Fruit fly (Drosophila melanogaster): ENCODE measurements around the gene BBS8.
A peak's percentile ranks its signal among the peaks of the same experiment; 100 is the strongest.

BBS8 gene

DNA sequence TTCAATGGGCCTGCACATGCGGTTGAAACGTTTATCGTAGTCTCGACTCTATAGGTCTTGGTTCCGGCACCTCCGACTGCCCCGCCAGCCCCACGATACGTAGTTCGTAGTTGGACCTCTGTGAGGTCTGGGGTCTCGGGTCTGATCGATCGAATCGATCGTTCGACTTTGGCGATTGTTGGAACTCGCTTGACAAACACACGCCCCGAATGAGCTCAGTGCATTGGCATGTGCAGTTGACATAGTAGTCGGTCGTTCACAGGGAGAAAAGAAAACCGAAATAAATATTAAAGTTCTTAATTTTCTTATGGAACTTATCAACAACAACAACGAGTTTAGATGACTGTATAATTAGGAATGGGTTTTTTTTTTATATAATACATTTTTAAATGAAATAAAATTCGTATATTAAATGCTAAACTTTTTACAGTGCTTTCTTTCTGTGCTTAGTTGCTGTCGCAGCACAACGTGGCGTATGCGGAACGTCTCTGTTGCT is 12.7 kb downstream of the BBS8 start (continued):
- TF ChIP-seq Six4 (GFP tag; optimal IDR thresholded peaks at IDR 0.05), result no peak
- TF ChIP-seq CG6689 (GFP tag; IDR thresholded peaks at IDR 0.05), result 0 out of 2 replicates have a peak, but pooled peaks have one; percentile 21
- TF ChIP-seq NC2β (GFP tag; optimal IDR thresholded peaks at IDR 0.05), result no peak
- TF ChIP-seq CG10209 (GFP tag; optimal IDR thresholded peaks at IDR 0.05), result peak; percentile 17
- no peak for TF ChIP-seq CG11085 (GFP tag; IDR thresholded peaks at IDR 0.05)
- TF ChIP-seq CG12299 (tag; optimal IDR thresholded peaks at IDR 0.05), result no peak
- TF ChIP-seq CG8359 (GFP tag; optimal IDR thresholded peaks at IDR 0.05; ENCODE audit: borderline replicate concordance), result no peak
- no peak for TF ChIP-seq gcm (GFP tag; optimal IDR thresholded peaks at IDR 0.05)
- no peak for TF ChIP-seq vfl (GFP tag; optimal IDR thresholded peaks at IDR 0.05)
- no peak for TF ChIP-seq kah (GFP tag; optimal IDR thresholded peaks at IDR 0.05)
- no peak for TF ChIP-seq C15 (GFP tag; IDR thresholded peaks at IDR 0.05)
- no peak for TF ChIP-seq dimm (GFP tag; IDR thresholded peaks at IDR 0.05)
- TF ChIP-seq CG4820 (GFP tag; optimal IDR thresholded peaks at IDR 0.05), result no peak
- TF ChIP-seq gcm2 (GFP tag; optimal IDR thresholded peaks at IDR 0.05), result no peak
- no peak for TF ChIP-seq jumu (GFP tag; optimal IDR thresholded peaks at IDR 0.05)
- no peak for TF ChIP-seq zen2 (GFP tag; IDR thresholded peaks at IDR 0.05; ENCODE audit: partially characterized antibody)
- peak; percentile 54 for TF ChIP-seq gem (tag; optimal IDR thresholded peaks at IDR 0.05)
- TF ChIP-seq usp (GFP tag; optimal IDR thresholded peaks at IDR 0.05), result no peak
- no peak for TF ChIP-seq CG10462 (GFP tag; optimal IDR thresholded peaks at IDR 0.05)
- TF ChIP-seq az2 (GFP tag; optimal IDR thresholded peaks at IDR 0.05), result peak; percentile 17
- no peak for TF ChIP-seq gsb-n (tag; optimal IDR thresholded peaks at IDR 0.05)
- TF ChIP-seq Side (GFP tag; optimal IDR thresholded peaks at IDR 0.05), result no peak
- TF ChIP-seq CG9437 (GFP tag; optimal IDR thresholded peaks at IDR 0.05), result no peak
- TF ChIP-seq CG2199 (GFP tag; IDR thresholded peaks at IDR 0.05), result no peak
- peak in 1 of 2 experiments; percentile 59 for TF ChIP-seq bsh (GFP tag; optimal IDR thresholded peaks at IDR 0.05)
- TF ChIP-seq B-H1 (GFP tag; IDR thresholded peaks at IDR 0.05), result no peak
- TF ChIP-seq twi (tag; optimal IDR thresholded peaks at IDR 0.05), result no peak
- TF ChIP-seq Gug (GFP tag; IDR thresholded peaks at IDR 0.05), result no peak
- TF ChIP-seq unpg (GFP tag; optimal IDR thresholded peaks at IDR 0.05), result peak; percentile 46
- TF ChIP-seq Kr (GFP tag; optimal IDR thresholded peaks at IDR 0.05), result no peak
- TF ChIP-seq Hr78 (GFP tag; optimal IDR thresholded peaks at IDR 0.05), result peak in 1 of 2 experiments; percentile 43
- TF ChIP-seq ssp (GFP tag; IDR thresholded peaks at IDR 0.05), result no peak
- no peak for TF ChIP-seq CG9727 (GFP tag; optimal IDR thresholded peaks at IDR 0.05)
- TF ChIP-seq D (optimal IDR thresholded peaks at IDR 0.05), result no peak
- no peak for TF ChIP-seq D (GFP tag; optimal IDR thresholded peaks at IDR 0.05)
- TF ChIP-seq CG18619 (GFP tag; optimal IDR thresholded peaks at IDR 0.05), result no peak
- TF ChIP-seq nerfin-1 (tag; optimal IDR thresholded peaks at IDR 0.05), result no peak
- TF ChIP-seq ac (GFP tag; optimal IDR thresholded peaks at IDR 0.05), result no peak
- peak; percentile 39 for TF ChIP-seq CG8388 (GFP tag; optimal IDR thresholded peaks at IDR 0.05)
- TF ChIP-seq ewg (GFP tag; optimal IDR thresholded peaks at IDR 0.05), result no peak
- TF ChIP-seq toy (GFP tag; IDR thresholded peaks at IDR 0.05), result no peak
- TF ChIP-seq Rx (GFP tag; IDR thresholded peaks at IDR 0.05), result no peak
- TF ChIP-seq Sox102F (GFP tag; optimal IDR thresholded peaks at IDR 0.05), result peak; percentile 59
- TF ChIP-seq CG16815 (GFP tag; optimal IDR thresholded peaks at IDR 0.05), result no peak
- no peak for TF ChIP-seq hth (optimal IDR thresholded peaks at IDR 0.05)
- no peak for TF ChIP-seq tup (GFP tag; optimal IDR thresholded peaks at IDR 0.05)
- TF ChIP-seq Ets65A (GFP tag), result peak; percentile 71
- no peak for TF ChIP-seq CG12104 (GFP tag; optimal IDR thresholded peaks at IDR 0.05)
- no peak for TF ChIP-seq CG7786 (GFP tag; optimal IDR thresholded peaks at IDR 0.05)
- TF ChIP-seq CG5953 (GFP tag; IDR thresholded peaks at IDR 0.05), result 0 out of 2 replicates have a peak, but pooled peaks have one; percentile 10
- TF ChIP-seq seq (GFP tag; IDR thresholded peaks at IDR 0.05), result 0 out of 2 replicates have a peak, but pooled peaks have one; percentile 12
- peak; percentile 78 for TF ChIP-seq CG15601 (tag; optimal IDR thresholded peaks at IDR 0.05)
